ENCODE assay signal across 1 fruit fly cellular context in the genomic region with DNA sequence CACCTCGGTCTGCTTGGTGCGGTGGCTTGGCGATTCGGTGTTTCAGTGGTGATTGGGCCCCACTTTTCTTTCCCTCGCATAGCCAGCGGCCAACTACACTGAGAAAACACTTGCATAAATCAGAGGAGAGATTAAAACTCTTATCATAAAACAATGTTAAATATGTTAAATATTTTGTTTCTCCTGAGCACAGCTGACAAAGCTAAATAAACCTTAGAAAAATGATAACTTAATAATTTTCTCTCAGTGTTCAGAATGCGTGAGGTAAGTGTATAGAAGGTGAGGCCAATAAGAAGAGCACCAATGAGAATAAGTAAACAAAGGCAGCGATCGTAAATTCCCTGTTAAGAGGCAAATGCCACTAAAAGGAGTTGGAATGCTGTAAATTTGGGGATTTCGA.
TF ChIP-seq lines count a peak whose summit lies in the region.

No protein-coding gene starts in this region.

TF ChIP-seq in whole organism, embryonic, 481 proteins besides CTCF, POLR2A, EP300 and RAD21 (continued from another document and continues in another):
- TF ChIP-seq exex (tag; optimal IDR thresholded peaks at IDR 0.05; lab: Kevin White, UChicago): no peak
- 0 out of 2 replicates have a peak, but pooled peaks have one; percentile 13 for TF ChIP-seq CG7372 (GFP tag; IDR thresholded peaks at IDR 0.05; lab: Robert Waterston, UW)
- peak; percentile 80 for TF ChIP-seq peb (GFP tag; IDR thresholded peaks at IDR 0.05; lab: Robert Waterston, UW)
- no peak for TF ChIP-seq CG14860 (GFP tag; IDR thresholded peaks at IDR 0.05; lab: Robert Waterston, UW; ENCODE audit: partially characterized antibody)
- peak; percentile 59; the same call in 1 of the 3 replicates for TF ChIP-seq CG7357 (GFP tag; IDR thresholded peaks at IDR 0.05; lab: Robert Waterston, UW)
- TF ChIP-seq Ets97D (GFP tag; optimal IDR thresholded peaks at IDR 0.05; lab: Kevin White, UChicago): peak; percentile 50
- TF ChIP-seq Dp (GFP tag; optimal IDR thresholded peaks at IDR 0.05; lab: Kevin White, UChicago): no peak
- TF ChIP-seq Neu2 (GFP tag; optimal IDR thresholded peaks at IDR 0.05; lab: Kevin White, UChicago; ENCODE audit: borderline replicate concordance): peak; percentile 11
- TF ChIP-seq nmo (GFP tag; optimal IDR thresholded peaks at IDR 0.05; lab: Kevin White, UChicago): peak; percentile 90
- peak; percentile 52 for TF ChIP-seq CHES-1-like (GFP tag; optimal IDR thresholded peaks at IDR 0.05; lab: Kevin White, UChicago)
- peak; percentile 71 for TF ChIP-seq CG17385 (GFP tag; optimal IDR thresholded peaks at IDR 0.05; lab: Kevin White, UChicago)
- peak; percentile 31 for TF ChIP-seq CG8359 (GFP tag; optimal IDR thresholded peaks at IDR 0.05; lab: Kevin White, UChicago; ENCODE audit: borderline replicate concordance)
- peak; percentile 68; the same call in 1 of the 3 replicates for TF ChIP-seq CG11093 (GFP tag; IDR thresholded peaks at IDR 0.05; lab: Robert Waterston, UW)
- TF ChIP-seq CG8089 (GFP tag; optimal IDR thresholded peaks at IDR 0.05; lab: Kevin White, UChicago): peak; percentile 82
- no peak for TF ChIP-seq CG13287 (GFP tag; IDR thresholded peaks at IDR 0.05; lab: Robert Waterston, UW; ENCODE audit: partially characterized antibody)
- TF ChIP-seq BtbVII (GFP tag; optimal IDR thresholded peaks at IDR 0.05; lab: Kevin White, UChicago): no peak
- no peak for TF ChIP-seq D (optimal IDR thresholded peaks at IDR 0.05; lab: Kevin White, UChicago)
- TF ChIP-seq D (GFP tag; optimal IDR thresholded peaks at IDR 0.05; lab: Kevin White, UChicago): peak; percentile 67
- peak; percentile 38; the same call in 1 of the 2 replicates for TF ChIP-seq Taf1 (GFP tag; IDR thresholded peaks at IDR 0.05; lab: Robert Waterston, UW)
- TF ChIP-seq rib (GFP tag; IDR thresholded peaks at IDR 0.05; lab: Robert Waterston, UW): no peak
- peak; percentile 87 for TF ChIP-seq Blimp-1 (GFP tag; optimal IDR thresholded peaks at IDR 0.05; lab: Kevin White, UChicago)
- peak; percentile 96 for TF ChIP-seq Ets65A (GFP tag; lab: Kevin White, UChicago)
- TF ChIP-seq CG15514 (GFP tag; optimal IDR thresholded peaks at IDR 0.05; lab: Kevin White, UChicago): peak; percentile 16
- TF ChIP-seq caup (GFP tag; optimal IDR thresholded peaks at IDR 0.05; lab: Kevin White, UChicago; ENCODE audit: severe bottlenecking): peak; percentile 10
- peak; percentile 66 for TF ChIP-seq CG4854 (GFP tag; optimal IDR thresholded peaks at IDR 0.05; lab: Kevin White, UChicago)
- peak; percentile 80 for TF ChIP-seq lilli (GFP tag; optimal IDR thresholded peaks at IDR 0.05; lab: Kevin White, UChicago)
- TF ChIP-seq cas (GFP tag; IDR thresholded peaks at IDR 0.05; lab: Robert Waterston, UW): no peak
- TF ChIP-seq CG8924 (tag; optimal IDR thresholded peaks at IDR 0.05; lab: Kevin White, UChicago): peak; percentile 88
- peak; percentile 89 for TF ChIP-seq CG16815 (GFP tag; optimal IDR thresholded peaks at IDR 0.05; lab: Kevin White, UChicago)
- TF ChIP-seq CG32767 (GFP tag; IDR thresholded peaks at IDR 0.05; lab: Robert Waterston, UW): peak; percentile 34; the same call in 1 of the 2 replicates
- TF ChIP-seq odd (GFP tag; optimal IDR thresholded peaks at IDR 0.05; lab: Kevin White, UChicago): peak; percentile 58
- peak; percentile 67; the same call in 1 of the 2 replicates for TF ChIP-seq sob (GFP tag; IDR thresholded peaks at IDR 0.05; lab: Robert Waterston, UW)
- peak; percentile 41 for TF ChIP-seq stwl (tag; optimal IDR thresholded peaks at IDR 0.05; lab: Kevin White, UChicago)
- peak; percentile 45; the same call in 1 of the 2 replicates for TF ChIP-seq ro (GFP tag; IDR thresholded peaks at IDR 0.05; lab: Robert Waterston, UW)
- TF ChIP-seq pzg (GFP tag; optimal IDR thresholded peaks at IDR 0.05; lab: Kevin White, UChicago): no peak
- peak; percentile 88 for TF ChIP-seq Ssrp (tag; optimal IDR thresholded peaks at IDR 0.05; lab: Kevin White, UChicago)
- peak; percentile 58 for TF ChIP-seq CG18476 (GFP tag; optimal IDR thresholded peaks at IDR 0.05; lab: Kevin White, UChicago)
- TF ChIP-seq usp (GFP tag; optimal IDR thresholded peaks at IDR 0.05; lab: Kevin White, UChicago): no peak
- no peak for TF ChIP-seq CG7963 (GFP tag; IDR thresholded peaks at IDR 0.05; lab: Robert Waterston, UW; ENCODE audit: partially characterized antibody)
- peak; percentile 72 for TF ChIP-seq PHDP (tag; optimal IDR thresholded peaks at IDR 0.05; lab: Kevin White, UChicago)
- no peak for TF ChIP-seq CG18011 (GFP tag; optimal IDR thresholded peaks at IDR 0.05; lab: Kevin White, UChicago)
- TF ChIP-seq Camta (GFP tag; optimal IDR thresholded peaks at IDR 0.05; lab: Kevin White, UChicago): peak; percentile 26
- peak; percentile 98 for TF ChIP-seq sens (GFP tag; lab: Kevin White, UChicago)
- TF ChIP-seq z (GFP tag; IDR thresholded peaks at IDR 0.05; lab: Robert Waterston, UW): 0 out of 3 replicates have a peak, but pooled peaks have one; percentile 44
- TF ChIP-seq CG14014 (GFP tag; IDR thresholded peaks at IDR 0.05; lab: Robert Waterston, UW): peak; percentile 67
- TF ChIP-seq CG17359 (tag; optimal IDR thresholded peaks at IDR 0.05; lab: Kevin White, UChicago): peak; percentile 70
- TF ChIP-seq Myb (GFP tag; optimal IDR thresholded peaks at IDR 0.05; lab: Kevin White, UChicago): peak; percentile 32
- TF ChIP-seq Usf (GFP tag; optimal IDR thresholded peaks at IDR 0.05; lab: Kevin White, UChicago): peak; percentile 77
- TF ChIP-seq gem (tag; optimal IDR thresholded peaks at IDR 0.05; lab: Kevin White, UChicago): peak; percentile 90
- peak; percentile 86 for TF ChIP-seq CG8388 (GFP tag; optimal IDR thresholded peaks at IDR 0.05; lab: Kevin White, UChicago)
- peak; percentile 68 for TF ChIP-seq CG12104 (GFP tag; optimal IDR thresholded peaks at IDR 0.05; lab: Kevin White, UChicago)
- peak; percentile 76 for TF ChIP-seq CG17568 (GFP tag; optimal IDR thresholded peaks at IDR 0.05; lab: Kevin White, UChicago)
- peak; percentile 82 for TF ChIP-seq CoRest (tag; optimal IDR thresholded peaks at IDR 0.05; lab: Kevin White, UChicago)
- no peak for TF ChIP-seq sc (optimal IDR thresholded peaks at IDR 0.05; lab: Kevin White, UChicago)
- TF ChIP-seq sc (GFP tag; optimal IDR thresholded peaks at IDR 0.05; lab: Kevin White, UChicago): peak; percentile 80
- no peak for TF ChIP-seq hkb (optimal IDR thresholded peaks at IDR 0.05; lab: Kevin White, UChicago)
- TF ChIP-seq hkb (GFP tag; IDR thresholded peaks at IDR 0.05; lab: Robert Waterston, UW): peak; percentile 82
- TF ChIP-seq Atf6 (GFP tag; IDR thresholded peaks at IDR 0.05; lab: Robert Waterston, UW): no peak
- TF ChIP-seq CG8290 (GFP tag; optimal IDR thresholded peaks at IDR 0.05; lab: Kevin White, UChicago): peak; percentile 72
- peak; percentile 21 to 50 for TF ChIP-seq CG8290 (tag; optimal IDR thresholded peaks at IDR 0.05; lab: Kevin White, UChicago)
- TF ChIP-seq CG1024 (GFP tag; IDR thresholded peaks at IDR 0.05; lab: Robert Waterston, UW): peak; percentile 81
- peak; percentile 78 for TF ChIP-seq CG3407 (GFP tag; optimal IDR thresholded peaks at IDR 0.05; lab: Kevin White, UChicago)
- TF ChIP-seq ems (GFP tag; optimal IDR thresholded peaks at IDR 0.05; lab: Kevin White, UChicago): no peak
- TF ChIP-seq CG15269 (tag; optimal IDR thresholded peaks at IDR 0.05; lab: Kevin White, UChicago): peak; percentile 66
- TF ChIP-seq unc-4 (GFP tag; IDR thresholded peaks at IDR 0.05; lab: Robert Waterston, UW; ENCODE audit: partially characterized antibody): no peak
- no peak for TF ChIP-seq Poxn (GFP tag; IDR thresholded peaks at IDR 0.05; lab: Robert Waterston, UW)
- TF ChIP-seq CG15479 (GFP tag; optimal IDR thresholded peaks at IDR 0.05; lab: Kevin White, UChicago): no peak
- no peak for TF ChIP-seq wdn (GFP tag; IDR thresholded peaks at IDR 0.05; lab: Robert Waterston, UW)
- TF ChIP-seq CG16813 (GFP tag; IDR thresholded peaks at IDR 0.05; lab: Robert Waterston, UW; ENCODE audit: partially characterized antibody): no peak
- TF ChIP-seq CG10267 (tag; optimal IDR thresholded peaks at IDR 0.05; lab: Kevin White, UChicago): peak; percentile 83
- TF ChIP-seq Rx (GFP tag; IDR thresholded peaks at IDR 0.05; lab: Robert Waterston, UW): peak; percentile 75
- TF ChIP-seq jumu (GFP tag; optimal IDR thresholded peaks at IDR 0.05; lab: Kevin White, UChicago): peak; percentile 66
- no peak for TF ChIP-seq Oaz (GFP tag; IDR thresholded peaks at IDR 0.05; lab: Robert Waterston, UW)
- TF ChIP-seq CG30431 (GFP tag; optimal IDR thresholded peaks at IDR 0.05; lab: Kevin White, UChicago): peak; percentile 78
- TF ChIP-seq trh (GFP tag; optimal IDR thresholded peaks at IDR 0.05; lab: Kevin White, UChicago): peak; percentile 61
- TF ChIP-seq Hey (tag; optimal IDR thresholded peaks at IDR 0.05; lab: Kevin White, UChicago): no peak
- TF ChIP-seq Bteb2 (GFP tag; optimal IDR thresholded peaks at IDR 0.05; lab: Kevin White, UChicago): peak; percentile 44
- no peak for TF ChIP-seq CG42726 (GFP tag; IDR thresholded peaks at IDR 0.05; lab: Robert Waterston, UW; ENCODE audit: partially characterized antibody)
- TF ChIP-seq CG1233 (GFP tag; optimal IDR thresholded peaks at IDR 0.05; lab: Kevin White, UChicago): peak; percentile 73
- peak; percentile 83 for TF ChIP-seq Side (GFP tag; optimal IDR thresholded peaks at IDR 0.05; lab: Kevin White, UChicago)
- TF ChIP-seq Scr (GFP tag; IDR thresholded peaks at IDR 0.05; lab: Robert Waterston, UW; ENCODE audit: partially characterized antibody): no peak
- peak; percentile 43; the same call in 2 of the 3 replicates for TF ChIP-seq CG14050 (GFP tag; IDR thresholded peaks at IDR 0.05; lab: Robert Waterston, UW)
- no peak for TF ChIP-seq Nf-YC (tag; optimal IDR thresholded peaks at IDR 0.05; lab: Kevin White, UChicago)
- no peak for TF ChIP-seq CG10274 (GFP tag; optimal IDR thresholded peaks at IDR 0.05; lab: Kevin White, UChicago)
- TF ChIP-seq jing (GFP tag; optimal IDR thresholded peaks at IDR 0.05; lab: Kevin White, UChicago): peak; percentile 69
- TF ChIP-seq CG2202 (tag; optimal IDR thresholded peaks at IDR 0.05; lab: Kevin White, UChicago): peak; percentile 93
- TF ChIP-seq bowl (GFP tag; IDR thresholded peaks at IDR 0.05; lab: Robert Waterston, UW): no peak
- TF ChIP-seq CG31388 (GFP tag; optimal IDR thresholded peaks at IDR 0.05; lab: Kevin White, UChicago): peak; percentile 16
- TF ChIP-seq CG9727 (GFP tag; optimal IDR thresholded peaks at IDR 0.05; lab: Kevin White, UChicago): peak; percentile 93
- peak; percentile 50 for TF ChIP-seq CG11696 (GFP tag; IDR thresholded peaks at IDR 0.05; lab: Robert Waterston, UW)
- no peak for TF ChIP-seq bbx (GFP tag; IDR thresholded peaks at IDR 0.05; lab: Robert Waterston, UW; ENCODE audit: partially characterized antibody)
- TF ChIP-seq CG7928 (GFP tag; optimal IDR thresholded peaks at IDR 0.05; lab: Kevin White, UChicago): peak; percentile 18
- peak; percentile 74 for TF ChIP-seq ssp (GFP tag; IDR thresholded peaks at IDR 0.05; lab: Robert Waterston, UW)
- TF ChIP-seq CG9797 (GFP tag; optimal IDR thresholded peaks at IDR 0.05; lab: Kevin White, UChicago): peak; percentile 2
- peak; percentile 50 for TF ChIP-seq CG2120 (GFP tag; optimal IDR thresholded peaks at IDR 0.05; lab: Kevin White, UChicago)
- peak; percentile 26 for TF ChIP-seq eyg (GFP tag; optimal IDR thresholded peaks at IDR 0.05; lab: Kevin White, UChicago)
- TF ChIP-seq nau (GFP tag; optimal IDR thresholded peaks at IDR 0.05; lab: Kevin White, UChicago): peak; percentile 18
- peak; percentile 92 for TF ChIP-seq CG17829 (tag; optimal IDR thresholded peaks at IDR 0.05; lab: Kevin White, UChicago)
- TF ChIP-seq CG2875 (GFP tag; optimal IDR thresholded peaks at IDR 0.05; lab: Kevin White, UChicago): peak; percentile 82
- TF ChIP-seq ken (GFP tag; IDR thresholded peaks at IDR 0.05; lab: Robert Waterston, UW): peak; percentile 76
- TF ChIP-seq Hsf (GFP tag; optimal IDR thresholded peaks at IDR 0.05; lab: Kevin White, UChicago): peak; percentile 86
- peak; percentile 57 for TF ChIP-seq HLH54F (GFP tag; optimal IDR thresholded peaks at IDR 0.05; lab: Kevin White, UChicago)
- TF ChIP-seq CG3838 (GFP tag; optimal IDR thresholded peaks at IDR 0.05; lab: Kevin White, UChicago): peak; percentile 40
- TF ChIP-seq kah (GFP tag; optimal IDR thresholded peaks at IDR 0.05; lab: Kevin White, UChicago): no peak
- peak; percentile 87 for TF ChIP-seq CG7839 (tag; optimal IDR thresholded peaks at IDR 0.05; lab: Kevin White, UChicago)
- peak; percentile 74 for TF ChIP-seq CG6254 (GFP tag; optimal IDR thresholded peaks at IDR 0.05; lab: Kevin White, UChicago)
- 0 out of 3 replicates have a peak, but pooled peaks have one; percentile 51 for TF ChIP-seq Mrtf (GFP tag; IDR thresholded peaks at IDR 0.05; lab: Robert Waterston, UW)
- TF ChIP-seq CG3995 (GFP tag; optimal IDR thresholded peaks at IDR 0.05; lab: Kevin White, UChicago): no peak
- TF ChIP-seq unpg (GFP tag; optimal IDR thresholded peaks at IDR 0.05; lab: Kevin White, UChicago): peak; percentile 86
- no peak for TF ChIP-seq Fer2 (tag; optimal IDR thresholded peaks at IDR 0.05; lab: Kevin White, UChicago)
- peak; percentile 48 for TF ChIP-seq CG10654 (GFP tag; optimal IDR thresholded peaks at IDR 0.05; lab: Kevin White, UChicago)
- peak; percentile 54 for TF ChIP-seq kni (GFP tag; optimal IDR thresholded peaks at IDR 0.05; lab: Kevin White, UChicago)
- peak; percentile 86 for TF ChIP-seq Elba2 (GFP tag; optimal IDR thresholded peaks at IDR 0.05; lab: Kevin White, UChicago)
- peak in 1 of 2 experiments; percentile 35 for TF ChIP-seq Hr78 (GFP tag; optimal IDR thresholded peaks at IDR 0.05; lab: Kevin White, UChicago)
- peak; percentile 84 for TF ChIP-seq row (GFP tag; IDR thresholded peaks at IDR 0.05; lab: Robert Waterston, UW)
- TF ChIP-seq CG4328 (GFP tag; optimal IDR thresholded peaks at IDR 0.05; lab: Kevin White, UChicago): no peak
- no peak for TF ChIP-seq inv (GFP tag; IDR thresholded peaks at IDR 0.05; lab: Robert Waterston, UW; ENCODE audit: partially characterized antibody)
- peak; percentile 81 for TF ChIP-seq tin (GFP tag; optimal IDR thresholded peaks at IDR 0.05; lab: Kevin White, UChicago)
- TF ChIP-seq crol (GFP tag; IDR thresholded peaks at IDR 0.05; lab: Robert Waterston, UW): peak; percentile 49
- no peak for TF ChIP-seq Lim3 (GFP tag; IDR thresholded peaks at IDR 0.05; lab: Robert Waterston, UW)
- TF ChIP-seq ash1 (GFP tag; optimal IDR thresholded peaks at IDR 0.05; lab: Kevin White, UChicago): no peak
- TF ChIP-seq wor (GFP tag; IDR thresholded peaks at IDR 0.05; lab: Robert Waterston, UW): peak; percentile 52
- TF ChIP-seq NC2β (GFP tag; optimal IDR thresholded peaks at IDR 0.05; lab: Kevin White, UChicago): peak; percentile 85
- peak; percentile 80 for TF ChIP-seq Atf-2 (GFP tag; optimal IDR thresholded peaks at IDR 0.05; lab: Kevin White, UChicago)
- TF ChIP-seq CG12155 (GFP tag; optimal IDR thresholded peaks at IDR 0.05; lab: Kevin White, UChicago): peak; percentile 72
